Worm (Caenorhabditis elegans) whole organism, young adult: ENCODE data around the gene srpa-72.

Source experiments
- F33H1.4 ChIP-seq: fragments of 200-800 bp; sonication (Bioruptor generic); IDR thresholded peaks from 2 replicates; pipeline ENCODE4 v1.3.6; 2022; ENCODE audit warnings: missing genetic modification reagents, missing genetic modification characterization, missing compliant biosample characterization
- F55B11.4 ChIP-seq: sonication (generic microtip); optimal IDR thresholded peaks from 2 replicates; lab custom pipeline; 2016; ENCODE audit warnings: missing compliant biosample characterization, missing genetic modification characterization, borderline replicate concordance; ENCODE audit not compliant: insufficient read depth
- akir-1 ChIP-seq: fragments of 200-800 bp; sonication (Bioruptor generic); optimal IDR thresholded peaks from 2 replicates; lab custom pipeline; 2018; ENCODE audit warnings: mild to moderate bottlenecking, missing genetic modification characterization, moderate library complexity, missing compliant biosample characterization
- aptf-3 ChIP-seq: fragments of 200-800 bp; sonication (Bioruptor generic); IDR thresholded peaks from 2 replicates; pipeline ENCODE4 v1.3.6; 2022; ENCODE audit warnings: missing genetic modification characterization, missing compliant biosample characterization
- ceh-79 ChIP-seq: sonication (generic microtip); optimal IDR thresholded peaks from 2 replicates; lab custom pipeline; 2017; ENCODE audit warnings: mild to moderate bottlenecking, missing genetic modification characterization, missing compliant biosample characterization
- die-1 ChIP-seq: sonication (generic microtip); optimal IDR thresholded peaks from 2 replicates; lab custom pipeline; 2016; ENCODE audit warnings: missing genotype, mild to moderate bottlenecking, missing genetic modification characterization, missing compliant biosample characterization
- dpl-1 ChIP-seq: fragments of 150-350 bp; optimal IDR thresholded peaks from 2 replicates; lab custom pipeline; 2014; ENCODE audit warnings: missing biosample characterization, missing genetic modification reagents, missing genetic modification characterization
- egl-44 ChIP-seq: fragments of 200-800 bp; sonication (Bioruptor generic); IDR thresholded peaks from 2 replicates; pipeline ENCODE4 v1.3.6; 2022; ENCODE audit warnings: missing genetic modification reagents, missing genetic modification characterization, missing compliant biosample characterization
- ekl-4 ChIP-seq: fragments of 200-800 bp; sonication (Bioruptor generic); IDR thresholded peaks from 2 replicates; pipeline ENCODE4 v1.3.6; 2022; ENCODE audit warnings: missing genetic modification reagents, missing genetic modification characterization, missing compliant biosample characterization
- hsf-1 ChIP-seq: fragments of 200-800 bp; sonication (Bioruptor generic); IDR thresholded peaks from 2 replicates; pipeline ENCODE4 v1.3.6; 2022; ENCODE audit warnings: missing genetic modification reagents, missing genetic modification characterization, missing compliant biosample characterization
- lin-35 ChIP-seq, 3 experiments: fragments of 150-350 bp in 2 of 3; sonication (generic microtip) in 1 of 3; optimal IDR thresholded peaks; 2 replicates each; lab custom pipeline; 2014 to 2018; ENCODE audit warnings: missing biosample characterization in 3 of 3, missing genetic modification characterization in 3 of 3, missing genetic modification reagents in 3 of 3
- lin-40 ChIP-seq: sonication (generic microtip); optimal IDR thresholded peaks from 2 replicates; lab custom pipeline; 2016; ENCODE audit warnings: missing genetic modification characterization, mild to moderate bottlenecking, missing compliant biosample characterization, missing genotype, missing genetic modification reagents
- pha-4 ChIP-seq: fragments of 150-350 bp; sonication (generic microtip); optimal IDR thresholded peaks from 2 replicates; lab custom pipeline; 2014; ENCODE audit warnings: missing biosample characterization, missing genetic modification reagents, missing genetic modification characterization
- unc-62 ChIP-seq: fragments of 150-350 bp; optimal IDR thresholded peaks from 2 replicates; lab custom pipeline; 2014; ENCODE audit warnings: missing biosample characterization, missing genetic modification reagents, missing genetic modification characterization

- no peak for TF ChIP-seq unc-62 (GFP tag; lab: Kevin White, UChicago)
- TF ChIP-seq lin-40 = no peak
- no peak for TF ChIP-seq F33H1.4 (GFP tag; lab: Robert Waterston, UW)
- no peak for TF ChIP-seq ekl-4
- TF ChIP-seq lin-35 (GFP tag; optimal IDR thresholded peaks at IDR 0.05; lab: Kevin White, UChicago) = no peak
- TF ChIP-seq ceh-79 = no peak
- no peak for TF ChIP-seq hsf-1 (GFP tag; lab: Robert Waterston, UW)
- no peak for TF ChIP-seq dpl-1 (GFP tag; lab: Kevin White, UChicago)
- no peak for TF ChIP-seq aptf-3
- no peak for TF ChIP-seq F55B11.4 (tag; lab: Kevin White, UChicago)
- no peak for TF ChIP-seq die-1 (tag; lab: Kevin White, UChicago)
- TF ChIP-seq pha-4 (tag; lab: Kevin White, UChicago) = no peak
- no peak for TF ChIP-seq egl-44 (GFP tag; lab: Robert Waterston, UW)
- no peak for TF ChIP-seq akir-1
These were observed 8.0 kb upstream of the srpa-72 start, which contains the start of gene F08D12.3 for ce11 chrII:2779253-2779652.
